Worm (Caenorhabditis elegans): ENCODE data around the gene srw-14.
A peak's percentile ranks its signal among the peaks of the same experiment; 100 is the strongest.

- TF ChIP-seq ztf-25 (GFP tag; IDR thresholded peaks at IDR 0.05) (no peak), zim-3 (tag; optimal IDR thresholded peaks at IDR 0.05) (no peak), ama-1 (optimal IDR thresholded peaks at IDR 0.05) (no peak), ama-1 (GFP tag; optimal IDR thresholded peaks at IDR 0.05) (no peak), sptf-2 (GFP tag; optimal IDR thresholded peaks at IDR 0.05) (no peak), lin-26 (GFP tag; IDR thresholded peaks at IDR 0.05) (no peak), sea-2 (GFP tag; IDR thresholded peaks at IDR 0.05) (no peak), die-1 (tag; optimal IDR thresholded peaks at IDR 0.05) (no peak), hmg-1.2 (GFP tag; IDR thresholded peaks at IDR 0.05) (peak; percentile 54), ztf-6 (GFP tag; IDR thresholded peaks at IDR 0.05) (no peak; the same call in 1 of the 2 replicates), madf-10 (tag; optimal IDR thresholded peaks at IDR 0.05) (no peak), nfya-1 (tag; optimal IDR thresholded peaks at IDR 0.05; ENCODE audit: borderline replicate concordance, insufficient read depth) (no peak), nhr-80 (tag; optimal IDR thresholded peaks at IDR 0.05) (no peak), dox-1 (GFP tag; IDR thresholded peaks at IDR 0.05) (peak; percentile 75), pha-4 (tag; optimal IDR thresholded peaks at IDR 0.05) (peak; percentile 44)
These were observed 36.2 kb upstream of the srw-14 start, which contains the start of gene cyn-3 for ce11 chrV:15189567-15189966.
